Worm (Caenorhabditis elegans) whole organism, early embryonic: ENCODE data around the gene F28A10.13.

Experiments
- B0310.2 ChIP-seq: sonication (generic microtip); optimal IDR thresholded peaks from 2 replicates; lab custom pipeline; 2016; ENCODE audit warnings: mild to moderate bottlenecking, missing genetic modification characterization, missing compliant biosample characterization
- F13C5.2 ChIP-seq: sonication (generic microtip); optimal IDR thresholded peaks from 2 replicates; lab custom pipeline; 2017; ENCODE audit warnings: mild to moderate bottlenecking, missing genetic modification characterization, inconsistent platforms, missing compliant biosample characterization
- aly-1 ChIP-seq: sonication (generic microtip); optimal IDR thresholded peaks from 2 replicates; lab custom pipeline; 2016; ENCODE audit warnings: missing genetic modification characterization, missing compliant biosample characterization
- ama-1 ChIP-seq: fragments of 150-350 bp; optimal IDR thresholded peaks from 2 replicates; lab custom pipeline; 2014
- ceh-13 ChIP-seq: fragments of 200-800 bp; sonication (Bioruptor generic); optimal IDR thresholded peaks from 2 replicates; lab custom pipeline; 2018; ENCODE audit warnings: mild to moderate bottlenecking, missing genetic modification characterization, missing compliant biosample characterization
- ceh-36 ChIP-seq: sonication (generic microtip); optimal IDR thresholded peaks from 2 replicates; lab custom pipeline; 2016; ENCODE audit warnings: missing genetic modification characterization, inconsistent platforms, missing compliant biosample characterization
- ets-7 ChIP-seq: sonication (generic microtip); optimal IDR thresholded peaks from 2 replicates; lab custom pipeline; 2016; ENCODE audit warnings: missing genotype, missing genetic modification characterization, missing compliant biosample characterization
- flt-1 ChIP-seq: fragments of 200-800 bp; sonication (Bioruptor generic); IDR thresholded peaks from 2 replicates; pipeline ENCODE4 v1.3.6; 2022; ENCODE audit warnings: missing genetic modification characterization, missing compliant biosample characterization
- hmbx-1 ChIP-seq: sonication (generic microtip); optimal IDR thresholded peaks from 2 replicates; lab custom pipeline; 2016; ENCODE audit warnings: mild to moderate bottlenecking, missing genetic modification characterization, missing compliant biosample characterization
- hmg-4 ChIP-seq: fragments of 200-800 bp; sonication (Bioruptor generic); optimal IDR thresholded peaks from 2 replicates; lab custom pipeline; 2018; ENCODE audit warnings: mild to moderate bottlenecking, missing genetic modification characterization, missing compliant biosample characterization
- hnd-1 ChIP-seq: sonication (generic microtip); optimal IDR thresholded peaks from 2 replicates; lab custom pipeline; 2016; ENCODE audit warnings: missing genetic modification characterization, missing compliant biosample characterization
- pes-1 ChIP-seq: fragments of 200-800 bp; sonication (Bioruptor generic); IDR thresholded peaks from 2 replicates; pipeline ENCODE4 v1.3.6; 2022; ENCODE audit warnings: missing genetic modification reagents, missing genetic modification characterization, missing compliant biosample characterization
- scrt-1 ChIP-seq: fragments of 200-800 bp; sonication (Bioruptor generic); IDR thresholded peaks from 2 replicates; pipeline ENCODE4 v1.3.6; 2022; ENCODE audit warnings: missing genetic modification characterization, missing compliant biosample characterization
- sea-1 ChIP-seq: fragments of 200-800 bp; sonication (Bioruptor generic); conservative IDR thresholded peaks from 2 replicates; pipeline ENCODE4 v1.3.6; 2022; ENCODE audit warnings: missing genetic modification characterization, missing compliant biosample characterization
- tbx-11 ChIP-seq: fragments of 200-800 bp; sonication (Bioruptor generic); IDR thresholded peaks from 2 replicates; pipeline ENCODE4 v1.3.6; 2022; ENCODE audit warnings: missing genetic modification characterization, missing compliant biosample characterization
- tbx-37 ChIP-seq: fragments of 200-800 bp; sonication (Bioruptor generic); conservative IDR thresholded peaks from 2 replicates; pipeline ENCODE4 v1.3.6; 2022; ENCODE audit warnings: missing genetic modification reagents, missing genetic modification characterization, missing compliant biosample characterization
- tra-4 ChIP-seq: sonication (generic microtip); optimal IDR thresholded peaks from 2 replicates; lab custom pipeline; 2017; ENCODE audit warnings: missing genetic modification characterization, missing compliant biosample characterization

The F28A10.13 gene

DNA sequence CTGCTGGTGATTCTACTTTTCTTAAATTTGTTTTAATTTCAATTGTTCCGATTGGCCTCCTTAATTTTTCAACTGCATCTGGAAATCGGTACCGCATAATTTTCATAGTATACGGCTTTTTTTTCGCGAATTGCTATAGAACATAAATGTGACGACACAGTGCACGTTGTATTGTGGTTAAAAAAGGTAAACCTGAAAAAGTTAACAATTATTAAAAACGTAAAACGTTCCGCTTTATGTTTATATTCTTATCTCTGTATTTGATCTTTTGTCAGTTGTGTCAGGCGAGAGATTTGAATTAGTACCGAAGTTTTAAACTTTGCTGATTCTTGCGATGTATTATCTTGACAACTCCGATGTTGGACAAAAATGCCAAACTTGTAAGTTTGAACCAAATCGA, 13.0 kb downstream of the F28A10.13 start, which contains the start of gene Y46B2A.4:
Y46B2A.4 (plus strand) TSS at position 301 of the 400 bp plus-strand sequence.
- no peak for TF ChIP-seq sea-1
- TF ChIP-seq hnd-1 (tag; lab: Kevin White, UChicago) = no peak
- TF ChIP-seq F13C5.2 = no peak
- TF ChIP-seq pes-1 (GFP tag; lab: Robert Waterston, UW) = no peak
- no peak for TF ChIP-seq ama-1
- no peak for TF ChIP-seq ceh-13 (GFP tag; lab: Kevin White, UChicago)
- TF ChIP-seq tbx-37 = no peak
- TF ChIP-seq tra-4 (tag; lab: Kevin White, UChicago) = no peak
- no peak for TF ChIP-seq hmg-4
- TF ChIP-seq ets-7 = no peak
- TF ChIP-seq flt-1 (GFP tag; lab: Robert Waterston, UW) = no peak
- no peak for TF ChIP-seq scrt-1 (GFP tag; lab: Robert Waterston, UW)
- TF ChIP-seq ceh-36 (tag; lab: Kevin White, UChicago) = no peak

DNA sequence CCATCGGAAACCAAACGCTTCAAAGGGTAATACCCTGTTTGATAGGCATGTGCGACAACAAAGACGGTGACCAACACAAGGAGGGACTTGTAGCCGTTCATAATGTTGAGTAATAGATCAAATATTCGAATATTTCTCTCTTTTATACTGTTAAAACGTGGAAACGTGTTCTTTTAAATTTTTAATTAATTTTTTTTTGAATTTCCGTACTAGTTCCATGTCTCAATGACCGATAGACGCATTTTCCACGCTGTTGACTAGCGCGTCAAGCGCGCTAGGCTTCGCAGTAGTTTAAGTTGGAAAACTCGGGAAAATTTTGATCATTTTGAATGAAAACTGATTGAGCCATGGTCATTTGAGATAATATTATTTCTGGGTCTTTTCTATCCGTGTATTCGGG, 18.2 kb downstream of the F28A10.13 start, which contains the start of gene Y46B2A.3:
Y46B2A.3 (minus strand) TSS at position 101 of the 400 bp plus-strand sequence.
- no peak for TF ChIP-seq tra-4 (tag; lab: Kevin White, UChicago)
- TF ChIP-seq tbx-37 = no peak
- TF ChIP-seq hmbx-1 = no peak
- TF ChIP-seq aly-1 = no peak
- no peak for TF ChIP-seq scrt-1 (GFP tag; lab: Robert Waterston, UW)
- TF ChIP-seq ceh-13 (GFP tag; lab: Kevin White, UChicago) = no peak
- no peak for TF ChIP-seq sea-1
- TF ChIP-seq B0310.2 = no peak
- no peak for TF ChIP-seq F13C5.2
- TF ChIP-seq ama-1 = no peak

DNA sequence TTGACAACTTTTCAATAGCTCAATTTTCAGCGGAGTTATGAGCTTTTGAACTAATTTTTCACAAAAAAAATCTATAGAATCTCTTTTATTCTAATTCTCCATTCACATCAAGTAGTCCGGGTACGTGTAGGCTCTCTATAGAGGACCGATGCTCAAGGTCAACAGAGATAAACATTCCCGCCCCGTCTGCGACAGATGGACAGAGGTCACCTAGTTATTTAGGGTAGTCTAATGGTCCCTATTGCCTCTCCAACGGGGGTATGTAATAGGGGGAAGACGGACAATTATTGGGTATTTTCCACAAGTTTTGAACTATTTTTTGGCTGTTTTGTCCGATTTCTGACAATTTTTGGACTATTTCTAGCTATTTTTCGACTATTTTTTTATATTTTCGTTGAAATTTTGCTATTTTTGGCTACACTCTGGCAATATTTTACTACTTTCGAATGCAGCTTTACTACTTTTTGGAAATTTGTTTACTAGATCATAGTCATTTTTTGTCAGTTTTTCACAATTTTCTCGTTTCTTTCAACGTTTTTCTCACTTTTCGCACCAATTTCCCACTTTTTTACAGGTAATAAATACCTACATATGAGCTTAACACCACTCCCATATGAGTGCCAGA, 19.7 kb downstream of the F28A10.13 start, which contains the start of gene fbxc-51:
fbxc-51 (plus strand) TSS at position 575 of the 625 bp plus-strand sequence.
- TF ChIP-seq ceh-13 (GFP tag; lab: Kevin White, UChicago) (no peak), ceh-36 (tag; lab: Kevin White, UChicago) (no peak), aly-1 (no peak), hmg-4 (no peak), tra-4 (tag; lab: Kevin White, UChicago) (no peak), B0310.2 (no peak), tbx-37 (no peak), pes-1 (GFP tag; lab: Robert Waterston, UW) (no peak), hnd-1 (tag; lab: Kevin White, UChicago) (no peak), scrt-1 (GFP tag; lab: Robert Waterston, UW) (no peak), hmbx-1 (no peak)

DNA sequence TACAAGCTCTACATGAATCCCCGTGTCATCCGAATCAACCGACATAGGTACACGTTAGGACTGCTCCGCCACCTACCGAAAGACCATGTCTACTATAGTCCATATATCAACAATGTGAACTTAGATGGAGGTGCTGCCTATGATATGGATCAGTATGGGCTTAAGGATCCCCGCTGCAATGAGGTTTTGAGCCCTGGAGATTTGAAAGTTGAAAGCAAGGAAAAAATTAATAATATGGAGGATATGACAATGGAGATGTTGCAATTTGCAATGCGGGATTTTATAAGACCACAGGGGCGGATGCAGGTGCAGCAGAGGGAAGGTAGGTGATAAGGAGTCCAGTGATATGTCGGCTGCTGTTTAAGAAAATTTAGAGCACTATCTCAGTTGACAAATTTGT, 20.7 kb downstream of the F28A10.13 start:
- no peak for TF ChIP-seq sea-1
- no peak for TF ChIP-seq B0310.2
- no peak for TF ChIP-seq hnd-1 (tag; lab: Kevin White, UChicago)

DNA sequence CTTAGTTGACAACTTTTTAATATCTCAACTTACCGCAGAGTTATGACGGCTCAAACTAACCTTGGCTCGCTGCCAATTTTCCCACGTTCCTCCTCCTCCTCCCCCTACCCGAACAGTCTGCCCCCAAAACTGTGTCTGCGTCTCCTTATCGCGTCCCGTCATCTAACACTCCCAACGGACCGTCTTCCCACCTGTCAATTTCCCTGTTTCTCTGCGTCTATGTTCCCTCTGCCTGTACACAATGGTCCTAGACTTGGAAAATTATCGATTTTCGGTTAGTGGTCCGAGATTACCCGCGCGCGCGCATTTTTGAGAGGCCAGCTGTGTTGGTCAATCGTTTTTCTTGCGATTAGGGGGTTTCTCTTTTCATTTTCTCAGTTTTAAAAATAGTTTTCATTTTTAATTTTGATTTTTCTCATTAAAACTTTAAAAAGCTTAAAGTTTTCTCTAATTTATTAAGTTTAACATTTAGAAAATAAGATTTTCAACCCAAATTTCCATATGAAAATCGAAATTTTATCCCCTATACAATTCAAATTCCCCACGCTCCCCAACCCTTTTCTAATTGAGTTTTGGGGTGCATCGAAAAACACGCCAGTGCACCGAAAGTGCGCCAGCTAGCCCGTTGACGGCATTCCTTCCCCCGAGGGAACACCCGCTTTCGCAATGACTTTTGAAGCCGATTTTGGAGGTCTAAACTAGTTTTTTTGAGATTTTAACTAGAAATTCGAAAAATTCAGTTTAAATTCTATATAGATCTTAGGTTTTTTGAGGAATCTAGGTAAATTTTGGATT, 24.6 kb downstream of the F28A10.13 start, which contains the start of gene alg-2:
alg-2 (plus strand) TSS at position 220 of the 795 bp plus-strand sequence.
- TF ChIP-seq scrt-1 (GFP tag; lab: Robert Waterston, UW) = no peak
- peak; percentile 61 for TF ChIP-seq pes-1 (GFP tag; lab: Robert Waterston, UW)

DNA sequence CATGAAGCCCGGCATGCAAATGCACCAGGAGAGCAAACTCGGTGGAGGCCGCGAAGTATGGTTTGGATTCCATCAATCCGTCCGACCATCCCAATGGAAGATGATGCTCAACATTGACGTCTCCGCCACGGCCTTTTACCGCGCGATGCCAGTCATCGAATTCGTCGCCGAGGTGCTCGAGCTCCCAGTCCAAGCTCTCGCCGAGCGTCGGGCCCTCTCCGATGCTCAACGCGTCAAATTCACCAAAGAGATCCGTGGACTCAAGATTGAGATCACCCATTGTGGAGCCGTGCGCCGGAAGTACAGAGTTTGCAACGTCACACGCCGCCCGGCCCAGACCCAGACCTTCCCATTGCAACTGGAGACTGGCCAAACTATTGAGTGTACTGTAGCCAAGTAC, 27.1 kb downstream of the F28A10.13 start:
- TF ChIP-seq sea-1 (no peak), hnd-1 (tag; lab: Kevin White, UChicago) (no peak), ets-7 (no peak), tbx-37 (no peak), aly-1 (no peak), B0310.2 (no peak), hmbx-1 (no peak), ceh-13 (GFP tag; lab: Kevin White, UChicago) (no peak), flt-1 (GFP tag; lab: Robert Waterston, UW) (no peak), scrt-1 (GFP tag; lab: Robert Waterston, UW) (no peak), ama-1 (no peak), tra-4 (tag; lab: Kevin White, UChicago) (no peak), F13C5.2 (no peak), ceh-36 (tag; lab: Kevin White, UChicago) (no peak), hmg-4 (no peak), tbx-11 (GFP tag; lab: Robert Waterston, UW) (no peak), pes-1 (GFP tag; lab: Robert Waterston, UW) (no peak)

DNA sequence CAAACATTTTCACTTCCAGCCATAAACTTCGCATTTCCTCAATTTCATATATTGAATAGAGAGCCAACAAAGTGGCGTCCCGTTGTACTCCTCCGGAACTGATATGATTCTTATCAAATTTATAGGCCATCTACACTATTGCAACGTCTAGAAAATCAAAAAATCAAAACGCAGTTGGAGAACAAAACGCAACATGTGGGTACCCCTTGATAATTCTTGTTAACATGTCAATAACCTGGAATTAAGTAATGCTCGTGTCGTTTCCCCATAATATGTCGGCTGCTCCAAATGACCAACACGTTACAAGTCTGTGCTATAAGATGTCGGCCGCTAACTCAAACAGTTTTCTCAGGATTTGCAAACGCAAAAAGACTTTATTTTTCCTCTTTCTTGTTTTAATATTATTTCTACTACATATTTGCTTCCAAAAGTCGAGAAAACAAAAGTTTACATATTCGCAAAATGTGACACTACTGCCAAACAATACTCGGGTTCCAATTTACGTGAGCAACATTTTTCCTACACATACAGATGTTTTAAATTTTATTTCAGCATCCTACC, 32.1 kb downstream of the F28A10.13 start:
- TF ChIP-seq hmg-4 (no peak), ceh-13 (GFP tag; lab: Kevin White, UChicago) (no peak), B0310.2 (no peak), scrt-1 (GFP tag; lab: Robert Waterston, UW) (no peak), aly-1 (no peak), sea-1 (no peak), ama-1 (no peak), tra-4 (tag; lab: Kevin White, UChicago) (no peak), ets-7 (no peak), F13C5.2 (no peak), ceh-36 (tag; lab: Kevin White, UChicago) (no peak), flt-1 (GFP tag; lab: Robert Waterston, UW) (no peak), pes-1 (GFP tag; lab: Robert Waterston, UW) (no peak), hmbx-1 (no peak)

DNA sequence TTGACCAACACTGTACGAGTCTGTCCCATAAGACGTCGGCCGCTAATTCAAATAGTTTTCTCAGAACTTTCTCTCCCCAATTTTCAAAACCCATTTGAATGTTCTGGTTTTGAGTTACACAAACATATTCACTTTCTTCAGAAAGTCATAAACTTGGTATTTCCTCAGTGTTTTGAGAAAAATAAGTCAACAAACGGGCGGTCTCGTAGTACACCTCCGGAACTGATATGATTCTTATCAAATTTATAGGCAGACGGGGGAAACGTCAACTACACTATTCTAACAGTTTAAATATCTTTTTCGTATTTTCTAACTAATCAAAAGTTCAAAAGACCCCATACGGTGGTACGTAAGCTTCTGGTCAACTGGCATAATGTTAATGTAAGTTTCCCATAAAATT, 35.6 kb downstream of the F28A10.13 start:
- TF ChIP-seq scrt-1 (GFP tag; lab: Robert Waterston, UW) (no peak), tbx-37 (no peak), tbx-11 (GFP tag; lab: Robert Waterston, UW) (no peak), pes-1 (GFP tag; lab: Robert Waterston, UW) (no peak), hnd-1 (tag; lab: Kevin White, UChicago) (no peak), ceh-36 (tag; lab: Kevin White, UChicago) (no peak), hmbx-1 (no peak), sea-1 (no peak), flt-1 (GFP tag; lab: Robert Waterston, UW) (no peak)
